Fruit fly (Drosophila melanogaster): ENCODE results near the gene Cbp20.

The Cbp20 gene

dm6 chr3R:18121385-18122151 is 42.9 kb upstream of the Cbp20 start:
- TF ChIP-seq dac (GFP tag; optimal IDR thresholded peaks at IDR 0.05) (no peak), lz (GFP tag; optimal IDR thresholded peaks at IDR 0.05) (no peak), esn (GFP tag; optimal IDR thresholded peaks at IDR 0.05) (peak; percentile 20), dsx (GFP tag; optimal IDR thresholded peaks at IDR 0.05; ENCODE audit: poor library complexity, severe bottlenecking) (no peak), Ets96B (tag; optimal IDR thresholded peaks at IDR 0.05) (no peak), CG3032 (tag; optimal IDR thresholded peaks at IDR 0.05) (no peak), CG6276 (GFP tag; optimal IDR thresholded peaks at IDR 0.05) (no peak), Ets21C (GFP tag; optimal IDR thresholded peaks at IDR 0.05) (no peak), CG34406 (GFP tag; optimal IDR thresholded peaks at IDR 0.05) (no peak), CG6163 (GFP tag; IDR thresholded peaks at IDR 0.05) (peak; percentile 37; the same call in 2 of the 3 replicates), CG8319 (GFP tag; optimal IDR thresholded peaks at IDR 0.05) (no peak), CG1621 (tag; optimal IDR thresholded peaks at IDR 0.05) (peak; percentile 12), pdm3 (GFP tag; optimal IDR thresholded peaks at IDR 0.05) (no peak), fd59A (GFP tag; optimal IDR thresholded peaks at IDR 0.05) (no peak), achi (GFP tag; optimal IDR thresholded peaks at IDR 0.05) (no peak), Lpt (GFP tag; optimal IDR thresholded peaks at IDR 0.05) (peak; percentile 14), vri (GFP tag; optimal IDR thresholded peaks at IDR 0.05) (no peak), eg (GFP tag; IDR thresholded peaks at IDR 0.05) (peak; percentile 29; the same call in 1 of the 3 replicates), CG4318 (GFP tag; optimal IDR thresholded peaks at IDR 0.05) (no peak), Eip78C (GFP tag) (peak; percentile 70), Blimp-1 (GFP tag; optimal IDR thresholded peaks at IDR 0.05) (no peak), CG31627 (GFP tag; optimal IDR thresholded peaks at IDR 0.05) (no peak), svp (GFP tag) (no peak), salr (GFP tag; optimal IDR thresholded peaks at IDR 0.05) (no peak), CG11762 (GFP tag; optimal IDR thresholded peaks at IDR 0.05; ENCODE audit: insufficient read depth) (no peak), Hr4 (GFP tag; optimal IDR thresholded peaks at IDR 0.05) (no peak), CG6854 (GFP tag; optimal IDR thresholded peaks at IDR 0.05) (no peak), topi (GFP tag; optimal IDR thresholded peaks at IDR 0.05) (no peak), ss (GFP tag; optimal IDR thresholded peaks at IDR 0.05) (no peak), CG10669 (GFP tag; optimal IDR thresholded peaks at IDR 0.05) (no peak), OdsH (GFP tag; optimal IDR thresholded peaks at IDR 0.05) (no peak), CG8119 (GFP tag; IDR thresholded peaks at IDR 0.05) (no peak), net (GFP tag; optimal IDR thresholded peaks at IDR 0.05) (no peak), Eip75B (GFP tag; optimal IDR thresholded peaks at IDR 0.05) (peak; percentile 20), Sox14 (GFP tag; optimal IDR thresholded peaks at IDR 0.05) (no peak), fkh (GFP tag; optimal IDR thresholded peaks at IDR 0.05) (no peak), CG6808 (GFP tag; optimal IDR thresholded peaks at IDR 0.05) (no peak), CG3919 (GFP tag; optimal IDR thresholded peaks at IDR 0.05) (no peak), CG15336 (GFP tag; IDR thresholded peaks at IDR 0.05) (no peak), Hr38 (GFP tag; optimal IDR thresholded peaks at IDR 0.05) (no peak), Sox15 (GFP tag; optimal IDR thresholded peaks at IDR 0.05) (no peak), CG16779 (tag; optimal IDR thresholded peaks at IDR 0.05) (no peak), CG6792 (GFP tag; optimal IDR thresholded peaks at IDR 0.05) (no peak)
